Fruit fly (Drosophila melanogaster) whole organism, adult: ENCODE measurements around the gene grn.

Experiments used
- bab1 ChIP-seq: fragments of 200-800 bp; sonication (Bioruptor generic); optimal IDR thresholded peaks from 3 replicates; lab custom pipeline; 2019; ENCODE audit warnings: missing biosample characterization, mild to moderate bottlenecking, missing genetic modification characterization, moderate library complexity
- kay ChIP-seq: fragments of 200-800 bp; sonication (Bioruptor generic); peaks from one replicate; lab custom pipeline; 2016; ENCODE audit warnings: missing biosample characterization, missing genetic modification characterization, borderline replicate concordance
- tj ChIP-seq: fragments of 200-800 bp; sonication (Bioruptor generic); optimal IDR thresholded peaks from 3 replicates; lab custom pipeline; 2017; ENCODE audit warnings: missing biosample characterization, mild to moderate bottlenecking, missing genetic modification characterization, moderate library complexity

- TF ChIP-seq tj (GFP tag; lab: Kevin White, UChicago): no peak
- no peak for TF ChIP-seq bab1 (GFP tag; lab: Kevin White, UChicago)
- no peak for TF ChIP-seq kay
Measured at dm6 chr3R:8120338-8120662, 60.9 kb downstream of the grn start.
